Fruit fly (Drosophila melanogaster) whole organism, wandering third instar larva: Measurements from ENCODE around the gene Jhbp1.

Experiments
- Dif ChIP-seq: fragments of 200-275, 200-300 bp; sonication (Bioruptor generic); optimal IDR thresholded peaks from 2 replicates; lab custom pipeline; 2018; ENCODE audit warnings: missing biosample characterization, missing genetic modification characterization; ENCODE audit not compliant: partially characterized antibody
- GATAd ChIP-seq: sonication (Bioruptor generic); optimal IDR thresholded peaks from 2 replicates; lab custom pipeline; 2016; ENCODE audit warnings: missing biosample characterization, missing genetic modification characterization
- Hnf4 ChIP-seq: fragments of 200-800 bp; sonication (Bioruptor generic); optimal IDR thresholded peaks from 2 replicates; lab custom pipeline; 2016; ENCODE audit warnings: missing biosample characterization, mild to moderate bottlenecking, missing genetic modification characterization
- Hr78 ChIP-seq: fragments of >200 bp; optimal IDR thresholded peaks from 2 replicates; lab custom pipeline; 2017; ENCODE audit warnings: missing biosample characterization, missing genetic modification characterization
- Myc ChIP-seq: fragments of >200 bp; optimal IDR thresholded peaks from 2 replicates; lab custom pipeline; 2017
- Rel ChIP-seq, 2 experiments: fragments of 200-800 bp; sonication (Bioruptor generic) in 1 of 2; optimal IDR thresholded peaks; 2 replicates in 1 of 2; 3 replicates in 1 of 2; lab custom pipeline; 2016 to 2019; ENCODE audit warnings: mild to moderate bottlenecking in 2 of 2, missing biosample characterization in 2 of 2, missing genetic modification characterization in 2 of 2, moderate library complexity in 1 of 2
- Sp1 ChIP-seq: fragments of 200-800 bp; sonication (Bioruptor generic); optimal IDR thresholded peaks from 3 replicates; lab custom pipeline; 2019; ENCODE audit warnings: missing biosample characterization, mild to moderate bottlenecking, missing genetic modification characterization, moderate library complexity
- br ChIP-seq: fragments of 200-800 bp; sonication (Bioruptor generic); optimal IDR thresholded peaks from 2 replicates; lab custom pipeline; 2016; ENCODE audit warnings: missing biosample characterization, missing genetic modification characterization
- dl ChIP-seq, 2 experiments: fragments of 175-275, 200-275 bp in 1 of 2; fragments of 200-275 bp in 1 of 2; sonication (Bioruptor generic); optimal IDR thresholded peaks; lab custom pipeline; 2018; ENCODE audit warnings: mild to moderate bottlenecking in 2 of 2, missing biosample characterization in 2 of 2, missing genetic modification characterization in 2 of 2, moderate library complexity in 2 of 2; ENCODE audit not compliant: partially characterized antibody in 2 of 2, insufficient read depth in 1 of 2
- fru ChIP-seq: fragments of 200-800 bp; sonication (Bioruptor generic); optimal IDR thresholded peaks from 3 replicates; lab custom pipeline; 2016; ENCODE audit warnings: missing biosample characterization, mild to moderate bottlenecking, missing genetic modification characterization
- h ChIP-seq: fragments of 200-800 bp; sonication (Bioruptor generic); optimal IDR thresholded peaks from 3 replicates; lab custom pipeline; 2016; ENCODE audit warnings: missing biosample characterization, mild to moderate bottlenecking, missing genetic modification characterization
- pan ChIP-seq: fragments of >200 bp; optimal IDR thresholded peaks from 2 replicates; lab custom pipeline; 2017
- psq ChIP-seq: fragments of 200-800 bp; sonication (Bioruptor generic); optimal IDR thresholded peaks from 3 replicates; lab custom pipeline; 2017; ENCODE audit warnings: missing biosample characterization, mild to moderate bottlenecking, missing genetic modification characterization, moderate library complexity

DNA sequence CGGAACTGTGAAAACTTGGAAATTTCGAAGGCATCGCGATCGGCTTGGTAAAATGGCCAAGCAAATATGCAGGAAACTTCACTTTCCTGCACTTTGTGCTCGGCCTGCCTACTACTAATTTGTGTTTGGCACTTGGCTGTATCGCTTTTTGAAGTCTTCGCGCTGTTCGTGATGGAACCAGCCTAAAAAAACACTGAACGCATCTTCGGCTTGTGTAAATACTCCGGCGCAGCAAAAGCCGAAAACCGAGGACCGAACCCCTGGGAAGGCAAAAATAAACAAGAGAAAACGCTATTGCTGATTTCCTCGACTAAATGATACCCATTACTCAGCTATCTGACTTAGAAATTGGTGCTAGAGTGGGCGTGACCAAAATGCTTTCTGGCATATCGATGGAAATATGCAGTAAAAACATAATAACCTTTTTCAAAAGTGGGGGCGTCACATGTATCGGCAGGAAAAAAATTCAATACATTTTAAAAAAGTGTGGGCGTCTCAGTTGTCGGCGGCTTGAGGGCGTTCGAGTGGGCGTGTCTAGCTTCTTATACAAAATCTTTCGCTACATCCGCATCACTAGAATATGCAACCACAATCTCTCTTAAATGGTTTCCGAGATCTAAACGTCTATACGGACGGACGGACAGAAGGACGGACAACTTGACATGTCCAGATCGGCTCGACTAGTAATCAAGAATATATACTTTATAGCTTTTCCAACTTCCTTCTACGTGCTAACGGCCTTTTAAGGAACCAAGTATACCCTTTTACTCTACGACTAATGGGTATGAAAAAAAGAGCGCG, 9.5 kb downstream of the Jhbp1 start:
- TF ChIP-seq Sp1 (GFP tag; lab: Kevin White, UChicago) (no peak), dl (GFP tag; optimal IDR thresholded peaks at IDR 0.05; lab: Kevin White, UChicago; ENCODE audit: insufficient read depth in 1 of 2, partially characterized antibody in 2 of 2) (no peak), psq (GFP tag; lab: Kevin White, UChicago) (no peak), Hr78 (GFP tag; lab: Kevin White, UChicago) (no peak), Myc (lab: Kevin White, UChicago) (no peak), fru (no peak), pan (lab: Kevin White, UChicago) (no peak), Hnf4 (GFP tag; lab: Kevin White, UChicago) (no peak), GATAd (GFP tag; lab: Kevin White, UChicago) (no peak), Dif (GFP tag; lab: Kevin White, UChicago) (no peak), Rel (GFP tag; optimal IDR thresholded peaks at IDR 0.05; lab: Kevin White, UChicago) (no peak), Rel (tag; optimal IDR thresholded peaks at IDR 0.05; lab: Kevin White, UChicago) (no peak), br (GFP tag; lab: Kevin White, UChicago) (no peak), h (no peak)
